Worm (Caenorhabditis elegans): ENCODE results near the gene etr-1.

Gene etr-1

ce11 chrII:158004-158731, 4.0 kb upstream of the etr-1 start:
- TF ChIP-seq nhr-77 (tag; optimal IDR thresholded peaks at IDR 0.05) (no peak), pax-3 (tag; optimal IDR thresholded peaks at IDR 0.05) (no peak), efl-1 (optimal IDR thresholded peaks at IDR 0.05) (no peak), efl-1 (GFP tag; optimal IDR thresholded peaks at IDR 0.05 in 1 of 2) (no peak), ceh-63 (GFP tag; optimal IDR thresholded peaks at IDR 0.05) (no peak), ceh-8 (GFP tag; optimal IDR thresholded peaks at IDR 0.05) (no peak), hlh-4 (tag; optimal IDR thresholded peaks at IDR 0.05) (no peak), fkh-8 (tag; optimal IDR thresholded peaks at IDR 0.05) (peak; percentile 76), swsn-7 (tag; optimal IDR thresholded peaks at IDR 0.05) (peak; percentile 6), ces-1 (GFP tag; optimal IDR thresholded peaks at IDR 0.05) (no peak), alr-1 (tag; optimal IDR thresholded peaks at IDR 0.05; ENCODE audit: borderline replicate concordance) (no peak), tbx-2 (tag; optimal IDR thresholded peaks at IDR 0.05) (peak; percentile 22), C16A3.4 (tag; optimal IDR thresholded peaks at IDR 0.05) (no peak), lin-15B (tag; optimal IDR thresholded peaks at IDR 0.05) (no peak), hpl-2 (GFP tag; optimal IDR thresholded peaks at IDR 0.05) (no peak), nhr-47 (tag; optimal IDR thresholded peaks at IDR 0.05) (peak; percentile 44), nhr-28 (tag; optimal IDR thresholded peaks at IDR 0.05) (no peak), nhr-85 (tag) (peak; percentile 27), nhr-20 (tag; optimal IDR thresholded peaks at IDR 0.05) (no peak), nhr-84 (tag; optimal IDR thresholded peaks at IDR 0.05) (no peak), snu-23 (GFP tag; optimal IDR thresholded peaks at IDR 0.05) (no peak), nhr-71 (tag; optimal IDR thresholded peaks at IDR 0.05) (peak; percentile 58), isw-1 (GFP tag; IDR thresholded peaks at IDR 0.05) (no peak), hlh-17 (GFP tag; optimal IDR thresholded peaks at IDR 0.05; ENCODE audit: borderline replicate concordance) (no peak), lir-3 (tag; optimal IDR thresholded peaks at IDR 0.05; ENCODE audit: poor library complexity) (no peak), elt-2 (tag; optimal IDR thresholded peaks at IDR 0.05) (no peak), blmp-1 (tag; optimal IDR thresholded peaks at IDR 0.05) (peak; percentile 98), nhr-76 (tag; optimal IDR thresholded peaks at IDR 0.05) (no peak), fkh-4 (tag; optimal IDR thresholded peaks at IDR 0.05; ENCODE audit: borderline replicate concordance) (no peak), elt-3 (tag; optimal IDR thresholded peaks at IDR 0.05) (peak in 1 of 6 experiments; percentile 17), grh-1 (GFP tag; IDR thresholded peaks at IDR 0.05) (no peak), lin-14 (GFP tag; optimal IDR thresholded peaks at IDR 0.05) (peak; percentile 61)

ce11 chrII:159294-159922, 2.8 kb upstream of the etr-1 start:
- TF ChIP-seq blmp-1 (tag; optimal IDR thresholded peaks at IDR 0.05), result peak; percentile 81
- no peak for TF ChIP-seq ama-1 (optimal IDR thresholded peaks at IDR 0.05)
- no peak for TF ChIP-seq vab-15 (tag; optimal IDR thresholded peaks at IDR 0.05)
- peak; percentile 63 for TF ChIP-seq snu-23 (GFP tag; optimal IDR thresholded peaks at IDR 0.05)
- TF ChIP-seq lin-39 (tag; optimal IDR thresholded peaks at IDR 0.05), result no peak
- no peak for TF ChIP-seq lir-3 (tag; optimal IDR thresholded peaks at IDR 0.05; ENCODE audit: poor library complexity)
- TF ChIP-seq F16B12.6 (tag; optimal IDR thresholded peaks at IDR 0.05), result no peak
- no peak for TF ChIP-seq ceh-63 (GFP tag; optimal IDR thresholded peaks at IDR 0.05)
- TF ChIP-seq fos-1 (tag; optimal IDR thresholded peaks at IDR 0.05), result peak; percentile 37
- no peak for TF ChIP-seq dsc-1 (tag; optimal IDR thresholded peaks at IDR 0.05)
- TF ChIP-seq fkh-8 (tag; optimal IDR thresholded peaks at IDR 0.05), result no peak
- TF ChIP-seq unc-86 (tag; optimal IDR thresholded peaks at IDR 0.05), result no peak
- no peak for TF ChIP-seq nhr-90 (tag; optimal IDR thresholded peaks at IDR 0.05; ENCODE audit: poor library complexity)
- no peak for TF ChIP-seq irx-1 (tag; optimal IDR thresholded peaks at IDR 0.05)
- TF ChIP-seq fkh-10 (GFP tag; optimal IDR thresholded peaks at IDR 0.05), result no peak
- no peak for TF ChIP-seq sup-37 (GFP tag; optimal IDR thresholded peaks at IDR 0.05)
- no peak for TF ChIP-seq aha-1 (tag; optimal IDR thresholded peaks at IDR 0.05)
- TF ChIP-seq swsn-7 (tag; optimal IDR thresholded peaks at IDR 0.05), result no peak
- peak; percentile 39 to 47 for TF ChIP-seq efl-1 (optimal IDR thresholded peaks at IDR 0.05)
- peak; percentile 2 to 91 for TF ChIP-seq efl-1 (GFP tag; optimal IDR thresholded peaks at IDR 0.05 in 1 of 2)
- TF ChIP-seq ceh-90 (tag; optimal IDR thresholded peaks at IDR 0.05), result no peak
- no peak for TF ChIP-seq hlh-17 (GFP tag; optimal IDR thresholded peaks at IDR 0.05; ENCODE audit: borderline replicate concordance)
- TF ChIP-seq aly-2 (tag; optimal IDR thresholded peaks at IDR 0.05), result no peak
- no peak for TF ChIP-seq egl-13 (tag; optimal IDR thresholded peaks at IDR 0.05)
- no peak for TF ChIP-seq mab-9 (GFP tag; IDR thresholded peaks at IDR 0.05)
- TF ChIP-seq Y116A8C.19 (tag; optimal IDR thresholded peaks at IDR 0.05; ENCODE audit: borderline replicate concordance), result no peak
- no peak for TF ChIP-seq mef-2 (tag; optimal IDR thresholded peaks at IDR 0.05)
- TF ChIP-seq tbx-2 (tag; optimal IDR thresholded peaks at IDR 0.05), result no peak
- peak; percentile 66 for TF ChIP-seq lin-14 (GFP tag; optimal IDR thresholded peaks at IDR 0.05)
